Worm (Caenorhabditis elegans): Measurements from ENCODE around the gene dpy-18.

ce11 chrIII:11410378-11410777, 32.6 kb upstream of the dpy-18 start, which contains the start of gene twk-31:
- TF ChIP-seq T22C8.4 (GFP tag; IDR thresholded peaks at IDR 0.05) (no peak), klf-2 (GFP tag; conservative IDR thresholded peaks at IDR 0.05) (no peak), cog-1 (tag; optimal IDR thresholded peaks at IDR 0.05) (no peak), ref-1 (GFP tag; conservative IDR thresholded peaks at IDR 0.05) (no peak), flt-1 (GFP tag; IDR thresholded peaks at IDR 0.05) (no peak), tab-1 (GFP tag; IDR thresholded peaks at IDR 0.05) (no peak)
